Worm (Caenorhabditis elegans): ENCODE measurements around the gene lec-9.

DNA sequence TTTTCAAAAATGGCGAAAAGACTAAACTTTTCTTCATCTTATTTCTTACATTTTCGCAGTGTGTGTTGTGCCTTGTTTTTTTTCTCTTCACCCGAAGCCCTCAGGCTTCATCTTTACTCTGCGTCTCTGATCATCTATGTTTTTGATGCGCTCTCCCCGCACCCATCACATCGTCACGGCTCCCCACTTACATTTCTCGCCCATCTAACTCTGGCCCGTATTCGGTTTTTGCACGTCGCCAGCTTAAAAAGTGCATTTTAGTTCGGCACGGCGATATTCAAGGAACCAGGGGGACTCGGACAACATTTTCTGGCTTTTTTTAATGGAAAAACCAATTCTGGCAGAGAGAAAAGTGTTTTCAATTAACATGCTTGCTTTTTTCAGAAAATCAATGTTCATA is 27.1 kb downstream of the lec-9 start:
- TF ChIP-seq dao-5 (tag; optimal IDR thresholded peaks at IDR 0.05): no peak
- TF ChIP-seq W03F9.2 (tag; optimal IDR thresholded peaks at IDR 0.05): no peak
